Fruit fly (Drosophila melanogaster): ENCODE measurements around the gene Or22a.

Or22a gene

dm6 chr2L:1557927-1558326 is 37.6 kb downstream of the Or22a start (continued):
- TF ChIP-seq chinmo (GFP tag; IDR thresholded peaks at IDR 0.05; ENCODE audit: partially characterized antibody) (no peak), aop (GFP tag; IDR thresholded peaks at IDR 0.05) (no peak), Xbp1 (GFP tag; optimal IDR thresholded peaks at IDR 0.05) (peak; percentile 2), D19A (tag; optimal IDR thresholded peaks at IDR 0.05) (no peak), CG4282 (GFP tag; optimal IDR thresholded peaks at IDR 0.05) (no peak), pan (optimal IDR thresholded peaks at IDR 0.05) (no peak), pan (GFP tag; optimal IDR thresholded peaks at IDR 0.05 in 1 of 2, IDR thresholded peaks at IDR 0.05 in 1 of 2) (peak in 1 of 2 experiments; percentile 34)

DNA sequence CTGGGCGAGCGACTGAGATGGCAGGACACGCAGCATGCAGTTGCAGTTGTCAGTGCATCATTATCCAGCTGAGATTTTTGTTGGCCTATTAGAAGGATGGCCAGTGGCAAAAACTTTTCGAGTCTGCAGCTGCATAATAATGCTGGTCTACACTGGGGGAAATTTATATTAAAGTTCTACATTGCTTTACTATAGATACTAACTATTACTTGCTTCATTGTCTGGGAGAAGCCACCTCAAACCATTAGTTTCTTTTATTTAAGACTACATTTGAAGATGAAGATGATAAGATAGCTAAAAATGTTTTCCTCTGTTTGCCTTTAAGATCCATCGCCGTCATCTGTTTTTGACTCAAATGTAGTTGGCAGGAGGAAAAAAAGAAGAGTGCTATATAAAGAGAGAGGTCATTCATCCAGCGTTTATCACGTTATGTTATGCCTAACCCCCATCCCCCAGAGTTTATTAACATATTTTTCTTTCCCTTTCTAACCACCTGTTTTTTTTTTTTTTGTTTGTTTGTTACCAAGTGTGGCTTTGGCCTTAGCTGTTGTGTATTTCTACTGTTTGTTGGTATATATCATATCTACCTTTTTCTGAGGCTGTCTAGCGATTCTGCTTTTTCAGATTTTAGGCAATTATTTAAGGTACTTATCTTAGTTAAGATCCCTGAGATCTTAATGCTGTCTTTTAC is 39.7 kb downstream of the Or22a start:
- TF ChIP-seq caup (GFP tag; optimal IDR thresholded peaks at IDR 0.05; ENCODE audit: severe bottlenecking) (no peak), ato (GFP tag; IDR thresholded peaks at IDR 0.05; ENCODE audit: partially characterized antibody) (no peak), Atf3 (GFP tag; optimal IDR thresholded peaks at IDR 0.05) (no peak), crc (GFP tag; optimal IDR thresholded peaks at IDR 0.05) (no peak), cwo (GFP tag; optimal IDR thresholded peaks at IDR 0.05) (no peak), sens (GFP tag) (peak; percentile 71), CG10979 (tag; optimal IDR thresholded peaks at IDR 0.05) (peak; percentile 1), vvl (GFP tag; IDR thresholded peaks at IDR 0.05) (peak; percentile 9; the same call in 1 of the 2 replicates), gem (tag; optimal IDR thresholded peaks at IDR 0.05) (peak; percentile 10), CG5245 (GFP tag; optimal IDR thresholded peaks at IDR 0.05) (no peak), eve (GFP tag; optimal IDR thresholded peaks at IDR 0.05) (peak in 1 of 2 experiments; percentile 33), sqz (GFP tag; optimal IDR thresholded peaks at IDR 0.05) (peak; percentile 70), zfh1 (GFP tag; IDR thresholded peaks at IDR 0.05) (0 out of 3 replicates have a peak, but pooled peaks have one; percentile 13), Blimp-1 (GFP tag; optimal IDR thresholded peaks at IDR 0.05) (peak; percentile 51), grn (GFP tag; optimal IDR thresholded peaks at IDR 0.05) (peak; percentile 28), CG17359 (tag; optimal IDR thresholded peaks at IDR 0.05) (peak; percentile 37)

- TF ChIP-seq CG10979 (tag; optimal IDR thresholded peaks at IDR 0.05) (peak; percentile 11), Chrac-16 (GFP tag; optimal IDR thresholded peaks at IDR 0.05) (no peak), lab (GFP tag; optimal IDR thresholded peaks at IDR 0.05) (peak; percentile 34), phol (tag; optimal IDR thresholded peaks at IDR 0.05) (peak; percentile 14), Rx (GFP tag; IDR thresholded peaks at IDR 0.05) (0 out of 2 replicates have a peak, but pooled peaks have one; percentile 5), sd (tag; optimal IDR thresholded peaks at IDR 0.05) (peak; percentile 17), CG12744 (GFP tag; optimal IDR thresholded peaks at IDR 0.05) (no peak), sens-2 (GFP tag; IDR thresholded peaks at IDR 0.05) (no peak), CG17359 (tag; optimal IDR thresholded peaks at IDR 0.05) (peak; percentile 29), gem (tag; optimal IDR thresholded peaks at IDR 0.05) (peak; percentile 43), lola (GFP tag; optimal IDR thresholded peaks at IDR 0.05) (no peak), CG16813 (GFP tag; IDR thresholded peaks at IDR 0.05; ENCODE audit: partially characterized antibody) (no peak), emc (GFP tag; optimal IDR thresholded peaks at IDR 0.05) (no peak), CG15601 (tag; optimal IDR thresholded peaks at IDR 0.05) (no peak), scrt (GFP tag; optimal IDR thresholded peaks at IDR 0.05) (no peak), Hr51 (GFP tag; optimal IDR thresholded peaks at IDR 0.05) (peak in 1 of 2 experiments; percentile 36), onecut (GFP tag; IDR thresholded peaks at IDR 0.05) (no peak), grau (tag; optimal IDR thresholded peaks at IDR 0.05) (peak; percentile 19), gsb-n (tag; optimal IDR thresholded peaks at IDR 0.05) (peak; percentile 19), pum (GFP tag; optimal IDR thresholded peaks at IDR 0.05) (no peak), CG2889 (GFP tag; IDR thresholded peaks at IDR 0.05) (no peak), Lim3 (GFP tag; IDR thresholded peaks at IDR 0.05) (no peak), ind (GFP tag; optimal IDR thresholded peaks at IDR 0.05) (peak; percentile 14), CG8290 (GFP tag; optimal IDR thresholded peaks at IDR 0.05) (no peak), CG8290 (tag; optimal IDR thresholded peaks at IDR 0.05) (peak in 1 of 2 experiments; percentile 20), nmo (GFP tag; optimal IDR thresholded peaks at IDR 0.05) (peak; percentile 27), tgo (GFP tag; IDR thresholded peaks at IDR 0.05) (peak; percentile 21; the same call in 1 of the 3 replicates)
Measured at dm6 chr2L:1568631-1569030, 48.3 kb downstream of the Or22a start.
